Worm (Caenorhabditis elegans): ENCODE results near the gene Y54G2A.57.

ce11 chrIV:2960242-2960641 lies 9.5 kb upstream of the Y54G2A.57 start:
- TF ChIP-seq F57A8.1 (GFP tag; optimal IDR thresholded peaks at IDR 0.05) (no peak), gei-17 (GFP tag; optimal IDR thresholded peaks at IDR 0.05) (no peak), mxl-1 (tag; optimal IDR thresholded peaks at IDR 0.05) (no peak), egl-44 (GFP tag; IDR thresholded peaks at IDR 0.05) (no peak), F49E8.2 (tag; optimal IDR thresholded peaks at IDR 0.05; ENCODE audit: insufficient read depth) (no peak), B0035.1 (tag; optimal IDR thresholded peaks at IDR 0.05) (no peak), nhr-90 (tag; optimal IDR thresholded peaks at IDR 0.05) (no peak)

Measured in whole organism, young adult.